Fruit fly (Drosophila melanogaster) whole organism, embryonic: ENCODE results near the gene et.

Experiments
- Atf-2 ChIP-seq: fragments of 200-800 bp; sonication (Bioruptor generic); optimal IDR thresholded peaks from 2 replicates; lab custom pipeline; 2016; ENCODE audit warnings: missing biosample characterization, missing genetic modification characterization
- BEAF-32 ChIP-seq: fragments of 200-800 bp; sonication (Bioruptor generic); optimal IDR thresholded peaks from 3 replicates; lab custom pipeline; 2017; ENCODE audit warnings: missing biosample characterization, missing genetic modification characterization, mild to moderate bottlenecking, moderate library complexity, missing genetic modification reagents
- Bgb ChIP-seq: fragments of 200-800 bp; sonication (Bioruptor generic); IDR thresholded peaks from 2 replicates; pipeline ENCODE4 v1.3.6; 2022; ENCODE audit warnings: missing biosample characterization, missing genetic modification characterization; ENCODE audit not compliant: partially characterized antibody
- Bteb2 ChIP-seq: fragments of 200-800 bp; sonication (Bioruptor generic); optimal IDR thresholded peaks from 2 replicates; lab custom pipeline; 2016; ENCODE audit warnings: missing biosample characterization, missing genetic modification characterization
- CG11093 ChIP-seq: fragments of 200-800 bp; sonication (Bioruptor generic); IDR thresholded peaks from 3 replicates; pipeline ENCODE4 v1.3.6; 2022; ENCODE audit warnings: missing biosample characterization, missing genetic modification characterization
- CG11696 ChIP-seq: fragments of 200-800 bp; sonication (Bioruptor generic); IDR thresholded peaks from 2 replicates; pipeline ENCODE4 v1.3.6; 2022; ENCODE audit warnings: missing biosample characterization, missing genetic modification characterization
- CG12071 ChIP-seq: fragments of 200-800 bp; sonication (Bioruptor generic); optimal IDR thresholded peaks from 3 replicates; lab custom pipeline; 2018; ENCODE audit warnings: missing biosample characterization, mild to moderate bottlenecking, missing genetic modification characterization
- CG12104 ChIP-seq: fragments of 200-800 bp; sonication (Bioruptor generic); optimal IDR thresholded peaks from 3 replicates; lab custom pipeline; 2016; ENCODE audit warnings: missing biosample characterization, missing genetic modification characterization
- CG13894 ChIP-seq: fragments of 200-800 bp; sonication (Bioruptor generic); optimal IDR thresholded peaks from 3 replicates; lab custom pipeline; 2018; ENCODE audit warnings: missing biosample characterization, mild to moderate bottlenecking, missing genetic modification characterization, moderate library complexity
- CG14860 ChIP-seq: fragments of 200-800 bp; sonication (Bioruptor generic); IDR thresholded peaks from 3 replicates; pipeline ENCODE4 v1.3.6; 2022; ENCODE audit warnings: missing biosample characterization, missing genetic modification characterization; ENCODE audit not compliant: partially characterized antibody
- CG15073 ChIP-seq: fragments of 200-800 bp; sonication (Bioruptor generic); optimal IDR thresholded peaks from 2 replicates; lab custom pipeline; 2016; ENCODE audit warnings: missing biosample characterization, missing genetic modification characterization
- CG2116 ChIP-seq: fragments of 200-800 bp; sonication (Bioruptor generic); optimal IDR thresholded peaks from 3 replicates; lab custom pipeline; 2018; ENCODE audit warnings: missing biosample characterization, mild to moderate bottlenecking, missing genetic modification characterization
- CG2875 ChIP-seq: fragments of 200-800 bp; sonication (Bioruptor generic); optimal IDR thresholded peaks from 2 replicates; lab custom pipeline; 2017; ENCODE audit warnings: missing biosample characterization, mild to moderate bottlenecking, missing genetic modification characterization, missing genetic modification reagents
- CG2889 ChIP-seq: fragments of 200-800 bp; sonication (Bioruptor generic); IDR thresholded peaks from 3 replicates; pipeline ENCODE4 v1.3.6; 2022; ENCODE audit warnings: missing biosample characterization, missing genetic modification characterization
- CG42726 ChIP-seq: fragments of 200-800 bp; sonication (Bioruptor generic); IDR thresholded peaks from 2 replicates; pipeline ENCODE4 v1.3.6; 2022; ENCODE audit warnings: missing biosample characterization, missing genetic modification characterization; ENCODE audit not compliant: partially characterized antibody
- CG4360 ChIP-seq: fragments of 200-800 bp; sonication (Bioruptor generic); IDR thresholded peaks from 2 replicates; pipeline ENCODE4 v1.3.6; 2022; ENCODE audit warnings: missing biosample characterization, missing genetic modification characterization
- CG8290 ChIP-seq, 3 experiments: fragments of 200-800 bp; sonication (Bioruptor generic); optimal IDR thresholded peaks; 2 replicates each; lab custom pipeline; 2016 to 2019; ENCODE audit warnings: missing biosample characterization in 3 of 3, missing genetic modification characterization in 3 of 3, mild to moderate bottlenecking in 2 of 3, moderate library complexity in 1 of 3
- CG8388 ChIP-seq: fragments of 200-800 bp; sonication (Bioruptor generic); optimal IDR thresholded peaks from 2 replicates; lab custom pipeline; 2019; ENCODE audit warnings: missing biosample characterization, mild to moderate bottlenecking, missing genetic modification characterization, moderate library complexity
- Dll ChIP-seq: fragments of 200-800 bp; sonication (Bioruptor generic); IDR thresholded peaks from 4 replicates; pipeline ENCODE4 v1.3.6; 2022; ENCODE audit warnings: missing biosample characterization, missing genetic modification characterization; ENCODE audit not compliant: partially characterized antibody
- Doc3 ChIP-seq: fragments of 200-800 bp; sonication (Bioruptor generic); IDR thresholded peaks from 3 replicates; pipeline ENCODE4 v1.3.6; 2022; ENCODE audit warnings: missing biosample characterization, missing genetic modification characterization; ENCODE audit not compliant: partially characterized antibody
- Dref ChIP-seq: fragments of 200-800 bp; sonication (Bioruptor generic); IDR thresholded peaks from 2 replicates; pipeline ENCODE4 v1.3.6; 2022; ENCODE audit warnings: missing biosample characterization, missing genetic modification characterization
- Fer1 ChIP-seq: fragments of 200-800 bp; sonication (Bioruptor generic); optimal IDR thresholded peaks from 2 replicates; lab custom pipeline; 2017; ENCODE audit warnings: missing biosample characterization, mild to moderate bottlenecking, missing genetic modification characterization
- HmgZ ChIP-seq: fragments of 200-800 bp; sonication (Bioruptor generic); optimal IDR thresholded peaks from 2 replicates; lab custom pipeline; 2018; ENCODE audit warnings: missing biosample characterization, mild to moderate bottlenecking, missing genetic modification characterization
- MESR4 ChIP-seq: fragments of 200-800 bp; sonication (Bioruptor generic); optimal IDR thresholded peaks from 2 replicates; lab custom pipeline; 2018; ENCODE audit warnings: missing biosample characterization, mild to moderate bottlenecking, missing genetic modification characterization, moderate library complexity
- Myb ChIP-seq: fragments of 200-800 bp; sonication (Bioruptor generic); optimal IDR thresholded peaks from 2 replicates; lab custom pipeline; 2016; ENCODE audit warnings: missing biosample characterization, missing genetic modification characterization
- Opbp ChIP-seq: fragments of 200-800 bp; sonication (Bioruptor generic); IDR thresholded peaks from 3 replicates; pipeline ENCODE4 v1.3.6; 2022; ENCODE audit warnings: missing biosample characterization, missing genetic modification characterization; ENCODE audit not compliant: partially characterized antibody
- Scr ChIP-seq: fragments of 200-800 bp; sonication (Bioruptor generic); IDR thresholded peaks from 2 replicates; pipeline ENCODE4 v1.3.6; 2022; ENCODE audit warnings: missing biosample characterization, missing genetic modification characterization; ENCODE audit not compliant: partially characterized antibody
- Taf1 ChIP-seq: fragments of 200-800 bp; sonication (Bioruptor generic); IDR thresholded peaks from 2 replicates; pipeline ENCODE4 v1.3.6; 2022; ENCODE audit warnings: missing biosample characterization, missing genetic modification characterization
- ap ChIP-seq: fragments of 200-800 bp; sonication (Bioruptor generic); IDR thresholded peaks from 2 replicates; pipeline ENCODE4 v1.3.6; 2022; ENCODE audit warnings: missing biosample characterization, missing genetic modification characterization
- bbx ChIP-seq: fragments of 200-800 bp; sonication (Bioruptor generic); IDR thresholded peaks from 2 replicates; pipeline ENCODE4 v1.3.6; 2022; ENCODE audit warnings: missing biosample characterization, missing genetic modification characterization; ENCODE audit not compliant: partially characterized antibody
- chm ChIP-seq: fragments of 200-800 bp; sonication (Bioruptor generic); IDR thresholded peaks from 2 replicates; pipeline ENCODE4 v1.3.6; 2022; ENCODE audit warnings: missing biosample characterization, missing genetic modification characterization
- crp ChIP-seq, 2 experiments: fragments of 200-800 bp; sonication (Bioruptor generic); optimal IDR thresholded peaks; 2 replicates in 1 of 2; 3 replicates in 1 of 2; lab custom pipeline; 2017; ENCODE audit warnings: missing biosample characterization in 2 of 2, missing genetic modification characterization in 2 of 2, mild to moderate bottlenecking in 1 of 2, moderate library complexity in 1 of 2
- dm ChIP-seq: fragments of 200-800 bp; sonication (Bioruptor generic); optimal IDR thresholded peaks from 3 replicates; lab custom pipeline; 2016; ENCODE audit warnings: missing biosample characterization, missing genetic modification characterization
- eve ChIP-seq, 2 experiments: fragments of >200 bp; optimal IDR thresholded peaks; 2 replicates each; lab custom pipeline; 2017; ENCODE audit warnings: missing biosample characterization in 2 of 2, missing genetic modification characterization in 2 of 2
- ftz-f1 ChIP-seq: fragments of 200-800 bp; sonication (Bioruptor generic); optimal IDR thresholded peaks from 2 replicates; lab custom pipeline; 2016; ENCODE audit warnings: missing biosample characterization, missing genetic modification characterization
- gfzf ChIP-seq: fragments of 200-800 bp; sonication (Bioruptor generic); optimal IDR thresholded peaks from 2 replicates; lab custom pipeline; 2016; ENCODE audit warnings: missing biosample characterization, mild to moderate bottlenecking, missing genetic modification characterization, moderate library complexity
- inv ChIP-seq: fragments of 200-800 bp; sonication (Bioruptor generic); IDR thresholded peaks from 2 replicates; pipeline ENCODE4 v1.3.6; 2022; ENCODE audit warnings: missing biosample characterization, missing genetic modification characterization; ENCODE audit not compliant: partially characterized antibody
- jigr1 ChIP-seq: fragments of 200-800 bp; sonication (Bioruptor generic); IDR thresholded peaks from 3 replicates; pipeline ENCODE4 v1.3.6; 2022; ENCODE audit warnings: missing biosample characterization, missing genetic modification characterization
- nerfin-1 ChIP-seq: fragments of 200-800 bp; sonication (Bioruptor generic); optimal IDR thresholded peaks from 3 replicates; lab custom pipeline; 2019; ENCODE audit warnings: missing biosample characterization, mild to moderate bottlenecking, missing genetic modification characterization, moderate library complexity
- nmo ChIP-seq: fragments of 200-800 bp; sonication (Bioruptor generic); optimal IDR thresholded peaks from 2 replicates; lab custom pipeline; 2018; ENCODE audit warnings: missing biosample characterization, mild to moderate bottlenecking, missing genetic modification characterization, moderate library complexity
- pum ChIP-seq: fragments of 200-800 bp; sonication (Bioruptor generic); optimal IDR thresholded peaks from 2 replicates; lab custom pipeline; 2016; ENCODE audit warnings: missing biosample characterization, missing genetic modification characterization
- sima ChIP-seq: fragments of 200-800 bp; sonication (Bioruptor generic); optimal IDR thresholded peaks from 2 replicates; lab custom pipeline; 2016; ENCODE audit warnings: missing biosample characterization, missing genetic modification characterization
- slp2 ChIP-seq: fragments of 200-800 bp; sonication (Bioruptor generic); optimal IDR thresholded peaks from 2 replicates; lab custom pipeline; 2016; ENCODE audit warnings: missing biosample characterization, missing genetic modification characterization
- sna ChIP-seq: fragments of 200-800 bp; sonication (Bioruptor generic); IDR thresholded peaks from 2 replicates; pipeline ENCODE4 v1.3.6; 2022; ENCODE audit warnings: missing biosample characterization, missing genetic modification characterization; ENCODE audit not compliant: partially characterized antibody
- stwl ChIP-seq: fragments of 200-800 bp; sonication (Bioruptor generic); optimal IDR thresholded peaks from 3 replicates; lab custom pipeline; 2018; ENCODE audit warnings: missing biosample characterization, mild to moderate bottlenecking, missing genetic modification characterization, moderate library complexity
- trem ChIP-seq: fragments of 200-800 bp; optimal IDR thresholded peaks from 3 replicates; lab custom pipeline; 2019; ENCODE audit warnings: missing biosample characterization, mild to moderate bottlenecking, missing genetic modification characterization, moderate library complexity
- vfl ChIP-seq: fragments of 200-800 bp; sonication (Bioruptor generic); optimal IDR thresholded peaks from 2 replicates; lab custom pipeline; 2016; ENCODE audit warnings: missing biosample characterization, missing genetic modification characterization
- vnd ChIP-seq: fragments of 200-800 bp; sonication (Bioruptor generic); IDR thresholded peaks from 3 replicates; pipeline ENCODE4 v1.3.6; 2022; ENCODE audit warnings: missing biosample characterization, missing genetic modification characterization; ENCODE audit not compliant: partially characterized antibody

Gene et

dm6 chrX:19622924-19623323, 52.8 kb downstream of the et start, which contains the start of the genes Naa20A and MKP-4 (continued):
- TF ChIP-seq Fer1 (GFP tag; lab: Kevin White, UChicago) (peak; percentile 5), CG4360 (no peak), jigr1 (GFP tag; lab: Robert Waterston, UW) (no peak), Atf-2 (GFP tag; lab: Kevin White, UChicago) (no peak), Bteb2 (GFP tag; lab: Kevin White, UChicago) (no peak), CG11696 (peak; percentile 52; the same call in 1 of the 2 replicates), Taf1 (GFP tag; lab: Robert Waterston, UW) (no peak), CG11093 (GFP tag; lab: Robert Waterston, UW) (no peak), inv (GFP tag; lab: Robert Waterston, UW) (peak; percentile 55; the same call in 1 of the 2 replicates), stwl (peak; percentile 48), nerfin-1 (peak; percentile 38), ftz-f1 (peak; percentile 68), BEAF-32 (GFP tag; lab: Kevin White, UChicago) (peak; percentile 76), eve (GFP tag; optimal IDR thresholded peaks at IDR 0.05; lab: Kevin White, UChicago) (no peak), sima (GFP tag; lab: Kevin White, UChicago) (no peak), MESR4 (GFP tag; lab: Kevin White, UChicago) (peak; percentile 81), CG2875 (GFP tag; lab: Kevin White, UChicago) (no peak), CG12071 (GFP tag; lab: Kevin White, UChicago) (no peak), Bgb (GFP tag; lab: Robert Waterston, UW) (peak; percentile 77; the same call in 1 of the 2 replicates), CG42726 (GFP tag; lab: Robert Waterston, UW) (peak; percentile 46; the same call in 1 of the 2 replicates), Doc3 (peak; percentile 58; the same call in 1 of the 3 replicates), sna (GFP tag; lab: Robert Waterston, UW) (peak; percentile 71; the same call in 1 of the 2 replicates), Dll (GFP tag; lab: Robert Waterston, UW) (peak; percentile 73), CG13894 (tag; lab: Kevin White, UChicago) (no peak), CG15073 (GFP tag; lab: Kevin White, UChicago) (no peak), CG2116 (GFP tag; lab: Kevin White, UChicago) (peak; percentile 69), ap (GFP tag; lab: Robert Waterston, UW) (no peak), CG2889 (no peak), CG8388 (GFP tag; lab: Kevin White, UChicago) (no peak), gfzf (GFP tag; lab: Kevin White, UChicago) (peak; percentile 62), Opbp (peak; percentile 76), CG8290 (GFP tag; optimal IDR thresholded peaks at IDR 0.05; lab: Kevin White, UChicago) (no peak), CG8290 (tag; optimal IDR thresholded peaks at IDR 0.05; lab: Kevin White, UChicago) (no peak), CG12104 (GFP tag; lab: Kevin White, UChicago) (no peak), vfl (no peak), HmgZ (tag; lab: Kevin White, UChicago) (peak; percentile 34), bbx (peak; percentile 76), dm (GFP tag; lab: Kevin White, UChicago) (peak; percentile 40), vnd (GFP tag; lab: Robert Waterston, UW) (peak; percentile 56), slp2 (GFP tag; lab: Kevin White, UChicago) (no peak), Myb (peak; percentile 16), CG14860 (peak; percentile 59; the same call in 2 of the 3 replicates), chm (peak; percentile 37; the same call in 1 of the 2 replicates), nmo (GFP tag; lab: Kevin White, UChicago) (peak; percentile 12), trem (tag; lab: Kevin White, UChicago) (peak; percentile 26), Dref (GFP tag; lab: Robert Waterston, UW) (peak; percentile 87), Scr (GFP tag; lab: Robert Waterston, UW) (peak; percentile 73), pum (no peak), crp (GFP tag; optimal IDR thresholded peaks at IDR 0.05; lab: Kevin White, UChicago) (peak in 1 of 2 experiments; percentile 69)
